Worm (Caenorhabditis elegans): ENCODE data around the gene aakb-2.

ce11 chrIII:11195140-11195539 is 41.8 kb upstream of the aakb-2 start, which contains the start of gene tra-1:
- no peak for TF ChIP-seq ztf-23 (GFP tag; IDR thresholded peaks at IDR 0.05)
- TF ChIP-seq ref-1 (GFP tag; conservative IDR thresholded peaks at IDR 0.05): no peak
- no peak for TF ChIP-seq med-1 (GFP tag; optimal IDR thresholded peaks at IDR 0.05; ENCODE audit: insufficient read depth)
- no peak for TF ChIP-seq ztf-29 (GFP tag; IDR thresholded peaks at IDR 0.05)
